Fruit fly (Drosophila melanogaster) whole organism, pupa: Measurements from ENCODE around the gene CG1998.

Experiments used
- CG10348 ChIP-seq: fragments of 200-800 bp; sonication (Bioruptor generic); IDR thresholded peaks from 2 replicates; pipeline ENCODE4 v1.3.6; 2022; ENCODE audit warnings: missing biosample characterization, missing genetic modification characterization
- CG12605 ChIP-seq: fragments of 200-800 bp; sonication (Bioruptor generic); IDR thresholded peaks from 2 replicates; pipeline ENCODE4 v1.3.6; 2022; ENCODE audit warnings: missing biosample characterization, missing genetic modification characterization
- CG13204 ChIP-seq: fragments of 200-800 bp; sonication (Bioruptor generic); optimal IDR thresholded peaks from 2 replicates; lab custom pipeline; 2018; ENCODE audit warnings: missing biosample characterization, mild to moderate bottlenecking, missing genetic modification characterization, moderate library complexity
- CG14655 ChIP-seq: fragments of 200-800 bp; sonication (Bioruptor generic); optimal IDR thresholded peaks from 3 replicates; lab custom pipeline; 2017; ENCODE audit warnings: mild to moderate bottlenecking, missing biosample characterization, missing genetic modification reagents, missing genetic modification characterization
- CG15710 ChIP-seq: fragments of 200-800 bp; sonication (Bioruptor generic); optimal IDR thresholded peaks from 2 replicates; lab custom pipeline; 2018; ENCODE audit warnings: missing biosample characterization, mild to moderate bottlenecking, missing genetic modification characterization, moderate library complexity
- CG17806 ChIP-seq: fragments of 200-800 bp; sonication (Bioruptor generic); optimal IDR thresholded peaks from 2 replicates; lab custom pipeline; 2018; ENCODE audit warnings: missing biosample characterization, mild to moderate bottlenecking, missing genetic modification characterization, moderate library complexity
- CG32121 ChIP-seq: fragments of 200-800 bp; sonication (Bioruptor generic); IDR thresholded peaks from 2 replicates; pipeline ENCODE4 v1.3.6; 2022; ENCODE audit warnings: missing biosample characterization, missing genetic modification characterization
- CG34367 ChIP-seq: fragments of 200-800 bp; sonication (Bioruptor generic); optimal IDR thresholded peaks from 2 replicates; lab custom pipeline; 2018; ENCODE audit warnings: missing biosample characterization, mild to moderate bottlenecking, missing genetic modification characterization
- CG4496 ChIP-seq: fragments of 200-800 bp; sonication (Bioruptor generic); IDR thresholded peaks from 3 replicates; pipeline ENCODE4 v1.3.6; 2022; ENCODE audit warnings: missing biosample characterization, missing genetic modification characterization
- CG8159 ChIP-seq: fragments of 200-800 bp; sonication (Bioruptor generic); optimal IDR thresholded peaks from 3 replicates; lab custom pipeline; 2018; ENCODE audit warnings: missing biosample characterization, mild to moderate bottlenecking, missing genetic modification characterization, moderate library complexity
- CG8301 ChIP-seq: fragments of 200-800 bp; sonication (Bioruptor generic); optimal IDR thresholded peaks from 2 replicates; lab custom pipeline; 2018; ENCODE audit warnings: missing biosample characterization, mild to moderate bottlenecking, missing genetic modification characterization
- CG9948 ChIP-seq: fragments of 200-800 bp; sonication (Bioruptor generic); optimal IDR thresholded peaks from 2 replicates; lab custom pipeline; 2018; ENCODE audit warnings: missing biosample characterization, mild to moderate bottlenecking, missing genetic modification characterization, moderate library complexity
- D1 ChIP-seq: fragments of 200-800 bp; sonication (Bioruptor generic); optimal IDR thresholded peaks from 2 replicates; lab custom pipeline; 2018; ENCODE audit warnings: missing biosample characterization, mild to moderate bottlenecking, missing genetic modification characterization, moderate library complexity
- EcR ChIP-seq: fragments of 200-800 bp; sonication (Bioruptor generic); optimal IDR thresholded peaks from 3 replicates; lab custom pipeline; 2019; ENCODE audit warnings: missing biosample characterization, missing genetic modification characterization, mild to moderate bottlenecking, moderate library complexity, missing genetic modification reagents
- Ets98B ChIP-seq: fragments of 200-800 bp; sonication (Bioruptor generic); IDR thresholded peaks from 2 replicates; pipeline ENCODE4 v1.3.6; 2022; ENCODE audit warnings: missing biosample characterization, missing genetic modification characterization
- Pif1A ChIP-seq: fragments of 200-800 bp; sonication (Bioruptor generic); optimal IDR thresholded peaks from 3 replicates; lab custom pipeline; 2016; ENCODE audit warnings: missing biosample characterization, missing genetic modification characterization
- Pif1B ChIP-seq: fragments of 200-800 bp; sonication (Bioruptor generic); optimal IDR thresholded peaks from 3 replicates; lab custom pipeline; 2016; ENCODE audit warnings: missing biosample characterization, missing genetic modification characterization
- Snoo ChIP-seq: fragments of 200-800 bp; sonication (Bioruptor generic); optimal IDR thresholded peaks from 3 replicates; lab custom pipeline; 2017; ENCODE audit warnings: missing biosample characterization, mild to moderate bottlenecking, missing genetic modification characterization, inconsistent platforms
- fd96Ca ChIP-seq: fragments of 200-800 bp; sonication (Bioruptor generic); IDR thresholded peaks from 3 replicates; pipeline ENCODE4 v1.3.6; 2022; ENCODE audit warnings: missing biosample characterization, missing genetic modification characterization
- gl ChIP-seq: fragments of 200-800 bp; sonication (Bioruptor generic); optimal IDR thresholded peaks from 2 replicates; lab custom pipeline; 2018; ENCODE audit warnings: missing biosample characterization, mild to moderate bottlenecking, missing genetic modification characterization
- rn ChIP-seq: fragments of 200-800 bp; sonication (Bioruptor generic); IDR thresholded peaks from 2 replicates; pipeline ENCODE4 v1.3.6; 2022; ENCODE audit warnings: missing biosample characterization, missing genetic modification characterization

CG1998 gene

dm6 chrX:13403553-13403952 is 9.3 kb downstream of the CG1998 start:
- TF ChIP-seq Ets98B (peak; percentile 6; the same call in 1 of the 2 replicates), D1 (tag; lab: Kevin White, UChicago) (no peak), gl (tag; lab: Kevin White, UChicago) (peak; percentile 15), CG34367 (no peak), CG12605 (peak; percentile 24; the same call in 1 of the 2 replicates), Pif1A (GFP tag; lab: Kevin White, UChicago) (no peak), CG10348 (GFP tag; lab: Robert Waterston, UW) (no peak), CG8301 (tag; lab: Kevin White, UChicago) (no peak), EcR (GFP tag; lab: Kevin White, UChicago) (peak; percentile 68)

dm6 chrX:13402763-13403162 is 10.1 kb downstream of the CG1998 start, which contains the start of gene CG12725:
CG12725 (minus strand) TSS chrX:13402863.
- TF ChIP-seq CG13204 (GFP tag; lab: Kevin White, UChicago), result no peak
- no peak for TF ChIP-seq Pif1A (GFP tag; lab: Kevin White, UChicago)
- no peak for TF ChIP-seq CG15710
- TF ChIP-seq CG8301 (tag; lab: Kevin White, UChicago), result no peak
- no peak for TF ChIP-seq EcR (GFP tag; lab: Kevin White, UChicago)
- TF ChIP-seq CG14655 (GFP tag; lab: Kevin White, UChicago), result no peak
- TF ChIP-seq CG17806 (tag; lab: Kevin White, UChicago), result no peak
- no peak for TF ChIP-seq CG32121 (GFP tag; lab: Robert Waterston, UW)
- TF ChIP-seq CG34367, result no peak
- TF ChIP-seq CG9948 (tag; lab: Kevin White, UChicago), result no peak
- TF ChIP-seq CG4496 (GFP tag; lab: Robert Waterston, UW), result no peak
- TF ChIP-seq D1 (tag; lab: Kevin White, UChicago), result no peak
- TF ChIP-seq Snoo (tag; lab: Kevin White, UChicago), result no peak
- TF ChIP-seq, all 21 proteins: peak for 0

DNA sequence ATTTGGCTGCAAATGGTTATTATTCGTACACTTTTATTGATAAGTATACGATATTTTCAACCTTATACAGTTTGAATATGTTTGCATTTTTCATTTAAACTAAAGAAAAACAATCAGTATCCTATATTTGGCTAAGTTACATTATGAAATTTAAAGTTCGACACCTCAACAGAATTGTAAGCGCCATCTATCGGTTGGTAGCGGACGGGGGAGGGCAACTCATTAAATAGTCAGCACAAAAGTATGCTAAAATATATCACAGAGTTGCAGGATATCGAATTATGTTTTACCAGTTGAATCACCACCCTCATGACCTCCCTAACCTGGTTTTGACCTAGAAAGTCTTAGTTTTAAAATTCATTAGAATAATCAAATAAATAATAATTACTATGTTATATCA is 11.6 kb downstream of the CG1998 start:
- TF ChIP-seq CG17806 (tag; lab: Kevin White, UChicago) (no peak), CG4496 (GFP tag; lab: Robert Waterston, UW) (peak; percentile 40; the same call in 1 of the 3 replicates)

- TF ChIP-seq CG32121 (GFP tag; lab: Robert Waterston, UW) (no peak), CG17806 (tag; lab: Kevin White, UChicago) (no peak), EcR (GFP tag; lab: Kevin White, UChicago) (no peak), Pif1A (GFP tag; lab: Kevin White, UChicago) (no peak)
- TF ChIP-seq, all 21 proteins: peak for 0
Observed at dm6 chrX:13397610-13398009, 15.3 kb downstream of the CG1998 start.

DNA sequence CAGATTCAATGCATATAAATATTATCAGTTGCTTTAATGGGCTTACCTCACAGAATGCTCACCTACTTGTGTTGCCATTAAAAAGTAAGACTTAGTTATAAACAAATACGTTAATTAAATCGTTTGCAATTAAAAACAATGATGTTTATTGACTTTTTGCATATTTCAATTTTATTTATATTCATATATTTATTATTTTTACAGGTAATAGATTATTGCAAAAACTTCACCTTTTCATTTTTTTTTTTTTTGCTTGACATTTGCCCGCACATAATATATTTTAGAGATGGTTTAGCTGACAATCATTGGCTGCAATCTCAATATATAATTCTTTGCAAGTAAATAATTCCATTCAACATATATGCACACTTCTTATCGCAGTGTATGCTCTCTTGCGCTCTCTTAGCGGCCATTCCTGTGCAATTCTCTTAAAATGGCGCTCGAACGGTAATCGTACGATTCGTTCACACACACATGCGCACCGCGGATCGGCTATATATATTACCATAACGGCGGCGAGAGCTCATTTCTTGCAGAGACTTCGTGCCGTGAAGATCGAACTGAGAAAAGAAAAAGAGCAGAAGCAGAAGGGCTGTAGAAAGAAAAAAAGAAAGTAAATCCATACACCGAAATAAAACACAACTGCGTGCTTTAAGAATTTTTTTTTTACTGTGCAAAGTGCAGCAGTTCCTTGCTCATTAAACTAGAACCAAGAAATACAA is 16.3 kb downstream of the CG1998 start, which contains the start of gene Bcat:
TSS of gene Bcat (plus strand) at position 522 of the 722 bp plus-strand sequence.
- TF ChIP-seq Ets98B, result no peak; the same call in 1 of the 2 replicates
- peak; percentile 51; the same call in 1 of the 2 replicates for TF ChIP-seq CG12605
- TF ChIP-seq rn (GFP tag; lab: Robert Waterston, UW), result no peak
- TF ChIP-seq Pif1A (GFP tag; lab: Kevin White, UChicago), result no peak
- TF ChIP-seq CG10348 (GFP tag; lab: Robert Waterston, UW), result no peak
- TF ChIP-seq CG32121 (GFP tag; lab: Robert Waterston, UW), result peak; percentile 57; the same call in 1 of the 2 replicates
- TF ChIP-seq D1 (tag; lab: Kevin White, UChicago), result peak; percentile 31
- TF ChIP-seq CG4496 (GFP tag; lab: Robert Waterston, UW), result peak; percentile 64; the same call in 2 of the 3 replicates
- peak; percentile 27 for TF ChIP-seq EcR (GFP tag; lab: Kevin White, UChicago)
- TF ChIP-seq CG9948 (tag; lab: Kevin White, UChicago), result peak; percentile 49
- TF ChIP-seq fd96Ca (GFP tag; lab: Robert Waterston, UW), result peak; percentile 53; the same call in 1 of the 3 replicates
- TF ChIP-seq CG14655 (GFP tag; lab: Kevin White, UChicago), result peak; percentile 78
- TF ChIP-seq Snoo (tag; lab: Kevin White, UChicago), result peak; percentile 82
- peak; percentile 48 for TF ChIP-seq CG15710
- TF ChIP-seq CG13204 (GFP tag; lab: Kevin White, UChicago), result no peak
- TF ChIP-seq CG8301 (tag; lab: Kevin White, UChicago), result peak; percentile 57
- TF ChIP-seq CG34367, result peak; percentile 3
- TF ChIP-seq CG17806 (tag; lab: Kevin White, UChicago), result peak; percentile 46
- peak; percentile 52 for TF ChIP-seq CG8159 (tag; lab: Kevin White, UChicago)
- peak; percentile 62 for TF ChIP-seq Pif1B (GFP tag; lab: Kevin White, UChicago)
- no peak for TF ChIP-seq gl (tag; lab: Kevin White, UChicago)

dm6 chrX:13395988-13396377 is 16.9 kb downstream of the CG1998 start:
- no peak for TF ChIP-seq CG34367
- TF ChIP-seq CG12605, result peak; percentile 42; the same call in 1 of the 2 replicates
- no peak for TF ChIP-seq Snoo (tag; lab: Kevin White, UChicago)
- TF ChIP-seq gl (tag; lab: Kevin White, UChicago), result no peak
- no peak for TF ChIP-seq D1 (tag; lab: Kevin White, UChicago)
- peak; percentile 50; the same call in 1 of the 2 replicates for TF ChIP-seq Ets98B
- TF ChIP-seq rn (GFP tag; lab: Robert Waterston, UW), result 0 out of 2 replicates have a peak, but pooled peaks have one; percentile 51
- TF ChIP-seq CG14655 (GFP tag; lab: Kevin White, UChicago), result no peak
- TF ChIP-seq CG17806 (tag; lab: Kevin White, UChicago), result no peak
- peak; percentile 73 for TF ChIP-seq CG4496 (GFP tag; lab: Robert Waterston, UW)
- no peak for TF ChIP-seq CG9948 (tag; lab: Kevin White, UChicago)
- peak; percentile 70 for TF ChIP-seq CG32121 (GFP tag; lab: Robert Waterston, UW)
- TF ChIP-seq CG8301 (tag; lab: Kevin White, UChicago), result no peak
- no peak for TF ChIP-seq CG8159 (tag; lab: Kevin White, UChicago)
- TF ChIP-seq CG10348 (GFP tag; lab: Robert Waterston, UW), result no peak
- TF ChIP-seq fd96Ca (GFP tag; lab: Robert Waterston, UW), result peak; percentile 60; the same call in 1 of the 3 replicates
- no peak for TF ChIP-seq EcR (GFP tag; lab: Kevin White, UChicago)
- TF ChIP-seq Pif1B (GFP tag; lab: Kevin White, UChicago), result no peak
- no peak for TF ChIP-seq CG15710
- TF ChIP-seq CG13204 (GFP tag; lab: Kevin White, UChicago), result no peak
- TF ChIP-seq Pif1A (GFP tag; lab: Kevin White, UChicago), result no peak
